Worm (Caenorhabditis elegans): ENCODE measurements around the gene str-188.

Gene str-188

DNA sequence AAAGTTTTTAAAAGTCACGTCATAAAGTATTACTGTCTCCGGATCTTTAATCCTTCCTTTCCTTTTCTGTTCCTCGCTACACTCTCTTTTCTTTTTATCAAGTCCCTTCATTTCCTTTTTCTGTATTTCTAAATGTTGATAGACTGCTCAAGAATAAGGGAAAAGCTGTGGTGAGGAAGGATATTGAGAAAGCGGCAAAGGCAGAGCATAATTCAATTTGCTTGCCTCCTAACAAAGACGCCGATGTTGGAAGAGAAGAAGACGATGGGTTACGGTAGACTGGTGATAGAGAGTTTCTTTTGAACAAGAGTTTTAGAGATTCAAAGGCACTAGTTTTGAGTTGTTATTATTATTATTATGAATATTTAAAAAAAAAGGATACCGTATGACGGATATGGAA lies 49.1 kb downstream of the str-188 start:
- TF ChIP-seq pat-9 (tag; optimal IDR thresholded peaks at IDR 0.05) (no peak), ceh-31 (tag; optimal IDR thresholded peaks at IDR 0.05) (peak; percentile 15), nhr-11 (tag; optimal IDR thresholded peaks at IDR 0.05) (no peak), hlh-15 (tag; optimal IDR thresholded peaks at IDR 0.05) (no peak)

Measured in whole organism, late embryonic.